Worm (Caenorhabditis elegans) whole organism, L1 larva: ENCODE data around the gene bbs-4.

Source experiments
- aha-1 ChIP-seq: fragments of 150-350 bp; optimal IDR thresholded peaks from 2 replicates; lab custom pipeline; 2014; ENCODE audit warnings: missing biosample characterization, missing genetic modification characterization
- ces-1 ChIP-seq: fragments of 150-350 bp; optimal IDR thresholded peaks from 2 replicates; lab custom pipeline; 2014; ENCODE audit warnings: missing biosample characterization, missing genetic modification reagents, missing genetic modification characterization
- lsy-2 ChIP-seq, 2 experiments: fragments of 150-350 bp; optimal IDR thresholded peaks; 2 replicates each; lab custom pipeline; 2014; ENCODE audit warnings: missing biosample characterization in 2 of 2, missing genetic modification characterization in 2 of 2

- TF ChIP-seq aha-1 (tag; lab: Kevin White, UChicago) (no peak), lsy-2 (tag; optimal IDR thresholded peaks at IDR 0.05; lab: Kevin White, UChicago) (no peak), ces-1 (GFP tag; lab: Kevin White, UChicago) (no peak)
Observed at ce11 chrIII:9623460-9623859, 11.5 kb upstream of the bbs-4 start.
